Worm (Caenorhabditis elegans): ENCODE measurements around the gene dylt-3.
A peak's percentile ranks its signal among the peaks of the same experiment; 100 is the strongest.

The dylt-3 gene

DNA sequence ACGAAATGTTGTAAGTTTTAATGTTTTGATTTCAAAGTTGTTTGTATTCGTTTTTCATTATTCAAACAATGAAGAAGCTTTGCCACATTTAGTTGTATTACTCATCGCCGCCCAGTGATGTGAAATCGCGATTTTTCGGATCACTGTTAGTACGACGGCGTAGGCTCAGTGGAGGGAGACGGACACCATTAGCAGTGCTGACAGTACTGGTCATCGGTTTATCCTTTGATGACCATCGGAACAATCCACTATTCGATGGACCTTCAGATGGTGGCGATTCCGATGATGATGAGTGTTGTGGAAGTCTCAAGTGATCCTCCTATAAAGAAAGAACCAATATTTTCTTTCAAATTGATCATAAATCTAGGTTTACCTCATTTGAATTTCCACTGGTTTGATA is 6.0 kb downstream of the dylt-3 start:
- TF ChIP-seq M03D4.4 (tag; optimal IDR thresholded peaks at IDR 0.05) (no peak), zip-8 (tag; optimal IDR thresholded peaks at IDR 0.05) (no peak), mep-1 (tag; optimal IDR thresholded peaks at IDR 0.05) (no peak), snpc-4 (tag; optimal IDR thresholded peaks at IDR 0.05) (no peak), tbx-8 (GFP tag; optimal IDR thresholded peaks at IDR 0.05) (no peak), nhr-237 (tag; optimal IDR thresholded peaks at IDR 0.05) (no peak), ces-1 (GFP tag; optimal IDR thresholded peaks at IDR 0.05) (no peak), lsy-2 (tag; optimal IDR thresholded peaks at IDR 0.05) (no peak), blmp-1 (tag; optimal IDR thresholded peaks at IDR 0.05) (no peak), unc-62 (GFP tag; optimal IDR thresholded peaks at IDR 0.05) (no peak), nhr-76 (tag; optimal IDR thresholded peaks at IDR 0.05) (no peak), ceh-43 (GFP tag; optimal IDR thresholded peaks at IDR 0.05) (no peak), unc-39 (tag; optimal IDR thresholded peaks at IDR 0.05) (no peak), nhr-2 (tag; optimal IDR thresholded peaks at IDR 0.05) (no peak), hlh-1 (tag; optimal IDR thresholded peaks at IDR 0.05) (no peak)

DNA sequence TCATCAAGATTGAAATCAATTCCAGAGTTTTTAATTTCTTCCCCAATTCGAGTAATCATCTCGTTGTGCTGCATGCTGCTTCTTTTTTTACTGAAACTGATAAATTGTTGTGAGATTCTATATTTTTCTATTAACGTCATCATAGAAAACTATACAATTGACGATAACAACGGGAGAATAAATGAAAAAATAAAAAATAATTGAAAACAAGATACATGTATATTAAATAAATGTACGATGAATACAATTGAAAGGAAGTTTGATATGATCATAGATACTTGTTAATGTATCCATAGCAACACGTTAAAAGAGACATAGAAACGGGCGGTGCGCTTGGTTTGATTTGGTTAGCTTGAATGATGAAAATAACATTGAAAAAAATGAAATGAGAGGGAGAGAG is 8.9 kb downstream of the dylt-3 start, which contains the start of gene T05C12.8:
TSS of gene T05C12.8 (minus strand) at position 101 of the 400 bp plus-strand sequence.
- no peak for TF ChIP-seq M03D4.4 (tag; optimal IDR thresholded peaks at IDR 0.05)
- TF ChIP-seq ces-1 (GFP tag; optimal IDR thresholded peaks at IDR 0.05): peak; percentile 15

DNA sequence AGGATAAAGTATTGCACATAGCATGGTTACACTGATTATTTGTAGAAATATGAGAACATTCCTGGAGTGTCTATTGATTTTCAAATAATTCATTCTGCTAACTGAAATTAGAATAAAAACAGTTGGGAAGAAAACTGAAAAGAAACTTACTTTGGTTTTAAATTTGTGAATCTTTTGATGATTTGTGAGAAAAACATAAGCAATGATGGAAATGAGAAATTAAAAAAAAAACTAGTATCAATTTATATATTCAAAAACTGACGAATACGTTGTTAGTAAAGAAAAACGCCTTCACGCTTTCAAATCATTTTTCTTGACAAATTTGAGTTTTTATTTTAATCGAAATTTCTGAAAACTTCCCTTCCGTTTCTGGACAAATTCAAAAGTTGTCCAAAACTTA is 11.6 kb downstream of the dylt-3 start, which contains the start of gene T05C12.9:
TSS of gene T05C12.9 (minus strand) at position 101 of the 400 bp plus-strand sequence.
- no peak for TF ChIP-seq nhr-237 (tag; optimal IDR thresholded peaks at IDR 0.05)
- TF ChIP-seq ceh-83 (GFP tag; optimal IDR thresholded peaks at IDR 0.05): no peak
- no peak for TF ChIP-seq blmp-1 (tag; optimal IDR thresholded peaks at IDR 0.05)
- no peak for TF ChIP-seq unc-39 (tag; optimal IDR thresholded peaks at IDR 0.05)
- no peak for TF ChIP-seq lin-13 (tag; optimal IDR thresholded peaks at IDR 0.05)
- TF ChIP-seq mls-2 (tag; optimal IDR thresholded peaks at IDR 0.05): no peak
- TF ChIP-seq mep-1 (tag; optimal IDR thresholded peaks at IDR 0.05): no peak
- TF ChIP-seq nhr-76 (tag; optimal IDR thresholded peaks at IDR 0.05): no peak
- TF ChIP-seq ceh-43 (GFP tag; optimal IDR thresholded peaks at IDR 0.05): no peak
- no peak for TF ChIP-seq ham-2 (GFP tag; optimal IDR thresholded peaks at IDR 0.05)

ce11 chrII:8193922-8194321 is 12.4 kb downstream of the dylt-3 start:
- no peak for TF ChIP-seq mep-1 (tag; optimal IDR thresholded peaks at IDR 0.05)
- TF ChIP-seq lin-13 (tag; optimal IDR thresholded peaks at IDR 0.05): no peak
- no peak for TF ChIP-seq ces-1 (GFP tag; optimal IDR thresholded peaks at IDR 0.05)
- no peak for TF ChIP-seq lsy-2 (tag; optimal IDR thresholded peaks at IDR 0.05)
- TF ChIP-seq lin-32 (GFP tag; optimal IDR thresholded peaks at IDR 0.05): no peak
- no peak for TF ChIP-seq ztf-11 (tag; optimal IDR thresholded peaks at IDR 0.05)
- no peak for TF ChIP-seq M03D4.4 (tag; optimal IDR thresholded peaks at IDR 0.05)

DNA sequence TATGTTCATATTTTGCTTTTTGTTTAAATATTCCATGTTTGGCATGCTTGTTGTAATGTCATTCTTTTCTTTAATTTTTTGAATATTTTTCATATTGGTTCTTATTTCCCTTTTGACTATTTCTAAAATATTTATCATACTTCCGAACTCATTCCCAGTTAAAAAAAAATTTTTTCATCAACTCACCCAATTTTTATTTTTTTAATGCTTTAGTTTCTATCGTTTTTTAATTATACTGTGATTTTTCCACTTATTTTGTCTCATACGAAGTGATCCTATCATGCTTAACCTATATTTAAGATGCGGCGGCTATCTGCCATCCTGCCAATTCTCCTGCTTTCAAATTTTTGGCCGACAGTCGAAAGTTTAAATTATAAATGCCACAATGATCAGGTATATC is 17.0 kb downstream of the dylt-3 start, which contains the start of gene qua-1:
TSS of gene qua-1 (plus strand) at position 301 of the 400 bp plus-strand sequence.
- TF ChIP-seq sem-2 (GFP tag; optimal IDR thresholded peaks at IDR 0.05) (no peak), zip-8 (tag; optimal IDR thresholded peaks at IDR 0.05) (no peak), nhr-237 (tag; optimal IDR thresholded peaks at IDR 0.05) (no peak), nhr-28 (tag; optimal IDR thresholded peaks at IDR 0.05) (no peak), flh-1 (GFP tag; optimal IDR thresholded peaks at IDR 0.05) (no peak), ceh-83 (GFP tag; optimal IDR thresholded peaks at IDR 0.05) (no peak), lin-32 (GFP tag; optimal IDR thresholded peaks at IDR 0.05) (no peak)

DNA sequence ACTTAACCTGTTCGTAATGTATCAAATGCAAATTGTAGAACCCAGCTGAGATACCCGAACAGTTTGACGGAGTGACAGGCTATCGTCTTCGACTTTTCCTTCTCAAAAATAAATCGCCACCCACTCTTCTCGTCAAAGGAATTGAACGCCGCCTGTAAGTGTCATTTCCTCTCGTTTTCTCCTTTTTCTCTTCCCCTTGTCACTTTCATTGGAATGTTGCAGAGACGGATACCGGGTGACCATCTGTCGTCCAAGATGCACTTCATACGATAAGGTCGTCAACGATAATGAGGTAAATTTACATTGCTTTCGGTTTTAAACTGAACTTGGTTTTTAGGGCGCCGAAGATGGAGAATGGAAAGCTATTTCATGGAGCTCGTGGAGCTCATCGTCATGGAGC is 18.3 kb downstream of the dylt-3 start:
- TF ChIP-seq blmp-1 (tag; optimal IDR thresholded peaks at IDR 0.05) (peak; percentile 74), snpc-4 (tag; optimal IDR thresholded peaks at IDR 0.05) (no peak), ceh-39 (tag; optimal IDR thresholded peaks at IDR 0.05) (no peak), unc-62 (GFP tag; optimal IDR thresholded peaks at IDR 0.05) (peak; percentile 43), sptf-1 (tag; optimal IDR thresholded peaks at IDR 0.05) (no peak), ztf-11 (tag; optimal IDR thresholded peaks at IDR 0.05) (no peak), cnd-1 (tag; optimal IDR thresholded peaks at IDR 0.05) (no peak)

DNA sequence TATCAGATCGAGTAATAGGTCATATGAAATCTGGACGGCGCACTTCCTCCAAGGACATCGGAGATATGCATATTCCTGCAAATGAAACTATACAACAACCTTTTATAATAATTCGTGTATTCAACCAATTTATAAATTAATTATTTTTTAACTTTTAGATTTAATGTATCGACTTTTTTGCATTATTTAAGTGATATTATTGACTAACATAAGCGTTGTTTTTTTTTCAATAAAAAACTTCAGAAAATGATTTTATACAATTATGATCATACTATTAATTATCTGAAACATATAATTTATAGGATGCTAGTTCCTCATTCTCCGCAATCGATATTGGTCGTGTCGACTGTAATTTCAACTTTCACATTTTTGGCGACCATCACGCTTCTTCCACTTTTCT is 22.5 kb downstream of the dylt-3 start, which contains the start of gene col-76:
TSS of gene col-76 (plus strand) at position 301 of the 400 bp plus-strand sequence.
- TF ChIP-seq ceh-39 (tag; optimal IDR thresholded peaks at IDR 0.05) (no peak), elt-1 (tag; optimal IDR thresholded peaks at IDR 0.05; ENCODE audit: borderline replicate concordance, insufficient read depth) (peak; percentile 8)

All from whole organism, mixed stage, embryonic.